Worm (Caenorhabditis elegans) whole organism, mixed stage, embryonic: ENCODE results near the gene Y105C5A.1274.
"Not testable (repeated sequence)": the region's sequence is repeated elsewhere in the genome, so short reads cannot be mapped to it uniquely, and the experiment has no call there.

Experiments used
- M03D4.4 ChIP-seq: sonication (generic microtip); optimal IDR thresholded peaks from 2 replicates; lab custom pipeline; 2017; ENCODE audit warnings: mild to moderate bottlenecking, missing genetic modification characterization, missing compliant biosample characterization
- blmp-1 ChIP-seq: fragments of 150-350 bp; optimal IDR thresholded peaks from 2 replicates; lab custom pipeline; 2014; ENCODE audit warnings: missing biosample characterization, missing genetic modification characterization
- ces-1 ChIP-seq: fragments of 150-350 bp; optimal IDR thresholded peaks from 2 replicates; lab custom pipeline; 2014; ENCODE audit warnings: missing biosample characterization, missing genetic modification reagents, missing genetic modification characterization
- hlh-1 ChIP-seq: fragments of 150-350 bp; optimal IDR thresholded peaks from 2 replicates; lab custom pipeline; 2014; ENCODE audit warnings: missing biosample characterization, missing genetic modification reagents, missing genetic modification characterization
- mep-1 ChIP-seq: fragments of 150-350 bp; optimal IDR thresholded peaks from 2 replicates; lab custom pipeline; 2017; ENCODE audit warnings: missing biosample characterization, missing genetic modification reagents, missing genetic modification characterization, inconsistent platforms
- nhr-12 ChIP-seq: fragments of 150-350 bp; optimal IDR thresholded peaks from 2 replicates; lab custom pipeline; 2014; ENCODE audit warnings: missing biosample characterization, missing genetic modification characterization
- nhr-28 ChIP-seq: fragments of 150-350 bp; optimal IDR thresholded peaks from 2 replicates; lab custom pipeline; 2014; ENCODE audit warnings: missing biosample characterization, missing genetic modification characterization
- nhr-76 ChIP-seq: sonication (generic microtip); optimal IDR thresholded peaks from 2 replicates; lab custom pipeline; 2017; ENCODE audit warnings: missing biosample characterization, missing genetic modification characterization
- pha-4 ChIP-seq: fragments of 150-350 bp; optimal IDR thresholded peaks from 2 replicates; lab custom pipeline; 2018; ENCODE audit warnings: missing biosample characterization, missing genetic modification reagents, missing genetic modification characterization
- unc-62 ChIP-seq: fragments of 150-350 bp; optimal IDR thresholded peaks from 2 replicates; lab custom pipeline; 2014; ENCODE audit warnings: missing biosample characterization, missing genetic modification reagents, missing genetic modification characterization
- ztf-11 ChIP-seq: fragments of 150-350 bp; optimal IDR thresholded peaks from 2 replicates; lab custom pipeline; 2014; ENCODE audit warnings: missing biosample characterization, missing genetic modification characterization

ce11 chrIV:15641699-15642098 lies 7.2 kb downstream of the Y105C5A.1274 start, which contains the start of gene Y105C5A.12:
- TF ChIP-seq nhr-12 (tag; lab: Kevin White, UChicago); hlh-1 (tag; lab: Kevin White, UChicago); pha-4 (tag; lab: Kevin White, UChicago); ztf-11 (tag; lab: Kevin White, UChicago); nhr-28 (tag; lab: Kevin White, UChicago); nhr-76; unc-62 (GFP tag; lab: Kevin White, UChicago); blmp-1 (tag; lab: Kevin White, UChicago); M03D4.4; mep-1 (tag; lab: Kevin White, UChicago); ces-1 (GFP tag; lab: Kevin White, UChicago): not testable (repeated sequence)
